Worm (Caenorhabditis elegans): ENCODE data around the gene vab-1.

vab-1 gene

ce11 chrII:4560068-4560467 lies 11.7 kb upstream of the vab-1 start, which contains the start of gene M03A1.8:
M03A1.8 (plus strand) TSS chrII:4560336.
- TF ChIP-seq ces-1 (GFP tag; optimal IDR thresholded peaks at IDR 0.05) (no peak), lin-13 (GFP tag; optimal IDR thresholded peaks at IDR 0.05) (no peak), unc-62 (GFP tag; optimal IDR thresholded peaks at IDR 0.05 in 1 of 2) (peak in 1 of 2 experiments; percentile 97), unc-62 (tag; optimal IDR thresholded peaks at IDR 0.05) (no peak), nhr-11 (tag; optimal IDR thresholded peaks at IDR 0.05) (no peak), lim-7 (GFP tag; IDR thresholded peaks at IDR 0.05) (no peak), cey-2 (tag; optimal IDR thresholded peaks at IDR 0.05; ENCODE audit: borderline replicate concordance, insufficient read depth) (no peak), madf-5 (GFP tag; IDR thresholded peaks at IDR 0.05) (no peak), duxl-1 (tag; optimal IDR thresholded peaks at IDR 0.05; ENCODE audit: poor library complexity) (no peak), zip-11 (GFP tag; IDR thresholded peaks at IDR 0.05) (no peak), aly-2 (tag; optimal IDR thresholded peaks at IDR 0.05) (no peak), nhr-42 (GFP tag; IDR thresholded peaks at IDR 0.05) (no peak), mdl-1 (tag; optimal IDR thresholded peaks at IDR 0.05) (no peak), tag-97 (GFP tag; IDR thresholded peaks at IDR 0.05) (no peak), gei-8 (GFP tag; optimal IDR thresholded peaks at IDR 0.05) (no peak), aha-1 (tag) (peak; percentile 64), spr-1 (tag; optimal IDR thresholded peaks at IDR 0.05) (no peak), mxl-2 (GFP tag; conservative IDR thresholded peaks at IDR 0.05) (no peak)

DNA sequence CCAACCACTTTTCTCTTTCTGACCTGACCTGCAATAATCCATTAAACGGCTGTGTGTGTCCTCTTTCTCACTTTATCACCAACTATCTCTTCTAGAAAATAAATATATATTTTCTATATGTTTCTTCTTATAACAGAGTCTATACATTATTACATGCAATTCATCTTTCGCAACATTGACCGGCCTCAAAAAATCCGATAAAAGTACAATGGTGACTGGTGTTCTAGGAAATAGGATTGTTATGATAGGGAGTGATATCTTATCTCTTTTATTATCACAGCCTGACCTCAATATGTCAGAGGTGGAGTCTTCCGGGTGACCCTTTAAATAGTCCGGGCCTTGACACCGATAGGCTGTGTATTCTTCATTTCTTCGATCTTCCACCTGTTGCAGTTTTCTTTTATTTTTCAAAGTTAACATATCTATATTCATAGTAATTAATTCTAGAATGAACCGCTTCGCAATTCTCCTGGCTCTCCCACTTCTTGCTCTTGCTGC lies 9.2 kb upstream of the vab-1 start, which contains the start of gene dao-2:
Gene dao-2, plus strand, starts transcription at position 448 of the 498 bp plus-strand sequence.
- TF ChIP-seq ceh-44 (GFP tag; IDR thresholded peaks at IDR 0.05) (no peak), nhr-28 (tag; optimal IDR thresholded peaks at IDR 0.05) (peak; percentile 16)

- TF ChIP-seq rbr-2 (tag; optimal IDR thresholded peaks at IDR 0.05) (no peak), madf-9 (GFP tag; conservative IDR thresholded peaks at IDR 0.05) (no peak), T20F7.1 (GFP tag; optimal IDR thresholded peaks at IDR 0.05) (no peak), ceh-44 (GFP tag; IDR thresholded peaks at IDR 0.05) (peak; percentile 38; the same call in 1 of the 2 replicates), lin-1 (GFP tag; IDR thresholded peaks at IDR 0.05) (no peak), nhr-111 (GFP tag; optimal IDR thresholded peaks at IDR 0.05) (peak; percentile 56), F44E2.7 (GFP tag; IDR thresholded peaks at IDR 0.05) (no peak), pha-4 (GFP tag; IDR thresholded peaks at IDR 0.05) (peak; percentile 57; the same call in 1 of the 2 replicates), pha-4 (tag; optimal IDR thresholded peaks at IDR 0.05) (no peak), skn-1 (tag; optimal IDR thresholded peaks at IDR 0.05) (no peak), unc-62 (GFP tag; optimal IDR thresholded peaks at IDR 0.05 in 1 of 2) (no peak), unc-62 (tag; optimal IDR thresholded peaks at IDR 0.05) (no peak), dmd-6 (GFP tag; IDR thresholded peaks at IDR 0.05) (no peak), unc-39 (tag; optimal IDR thresholded peaks at IDR 0.05) (no peak), Y48G9A.11 (GFP tag; IDR thresholded peaks at IDR 0.05) (no peak), lir-3 (tag; optimal IDR thresholded peaks at IDR 0.05) (no peak), nhr-42 (GFP tag; IDR thresholded peaks at IDR 0.05) (no peak), tag-97 (GFP tag; IDR thresholded peaks at IDR 0.05) (no peak), lsy-2 (tag; optimal IDR thresholded peaks at IDR 0.05) (no peak), dmd-8 (GFP tag; IDR thresholded peaks at IDR 0.05) (peak; percentile 80), mdt-29 (GFP tag; IDR thresholded peaks at IDR 0.05) (no peak), ceh-28 (tag; optimal IDR thresholded peaks at IDR 0.05) (no peak), nhr-11 (tag; optimal IDR thresholded peaks at IDR 0.05) (no peak), ctbp-1 (GFP tag; IDR thresholded peaks at IDR 0.05) (no peak), lin-38 (GFP tag; IDR thresholded peaks at IDR 0.05) (no peak; the same call in 1 of the 2 replicates), ztf-11 (tag; optimal IDR thresholded peaks at IDR 0.05) (no peak), spr-3 (GFP tag; optimal IDR thresholded peaks at IDR 0.05) (no peak), ceh-20 (GFP tag; IDR thresholded peaks at IDR 0.05) (no peak), gei-8 (GFP tag; optimal IDR thresholded peaks at IDR 0.05) (no peak), hlh-11 (tag; optimal IDR thresholded peaks at IDR 0.05) (peak; percentile 9), ZK546.5 (tag; optimal IDR thresholded peaks at IDR 0.05) (no peak), fos-1 (tag; optimal IDR thresholded peaks at IDR 0.05) (no peak), snpc-1.2 (GFP tag; IDR thresholded peaks at IDR 0.05) (0 out of 2 replicates have a peak, but pooled peaks have one; percentile 9), attf-4 (tag; optimal IDR thresholded peaks at IDR 0.05) (no peak), zip-11 (GFP tag; IDR thresholded peaks at IDR 0.05) (no peak), zag-1 (tag; optimal IDR thresholded peaks at IDR 0.05) (no peak)
These were observed 6.6 kb upstream of the vab-1 start for ce11 chrII:4565205-4565604.

All from whole organism, L4 larva.